Worm (Caenorhabditis elegans): ENCODE results near the gene ugt-23.

ugt-23 gene

ce11 chrX:9932226-9932773, 7.3 kb upstream of the ugt-23 start, which contains the start of gene tsp-21 (continued):
- TF ChIP-seq nhr-102 (tag; optimal IDR thresholded peaks at IDR 0.05), result peak; percentile 52
- TF ChIP-seq hmg-1.1 (GFP tag; IDR thresholded peaks at IDR 0.05), result peak; percentile 82
- TF ChIP-seq unc-39 (tag; optimal IDR thresholded peaks at IDR 0.05), result no peak
- peak; percentile 61 for TF ChIP-seq nhr-11 (tag; optimal IDR thresholded peaks at IDR 0.05)
- peak; percentile 66 for TF ChIP-seq set-16 (GFP tag; IDR thresholded peaks at IDR 0.05)
- no peak for TF ChIP-seq daf-12 (tag; optimal IDR thresholded peaks at IDR 0.05)
- TF ChIP-seq lir-3 (tag; optimal IDR thresholded peaks at IDR 0.05), result no peak
- TF ChIP-seq skn-1 (tag; optimal IDR thresholded peaks at IDR 0.05), result no peak
- no peak for TF ChIP-seq lin-15B (tag; optimal IDR thresholded peaks at IDR 0.05)
- 0 out of 2 replicates have a peak, but pooled peaks have one; percentile 38 for TF ChIP-seq nhr-41 (GFP tag; IDR thresholded peaks at IDR 0.05)
- TF ChIP-seq dve-1 (tag; optimal IDR thresholded peaks at IDR 0.05; ENCODE audit: insufficient read depth), result peak; percentile 95
- TF ChIP-seq zip-11 (GFP tag; IDR thresholded peaks at IDR 0.05), result no peak
- peak; percentile 50 for TF ChIP-seq dmd-6 (GFP tag; IDR thresholded peaks at IDR 0.05)
- TF ChIP-seq F37D6.2 (tag; optimal IDR thresholded peaks at IDR 0.05), result no peak
- no peak for TF ChIP-seq F26F4.8 (GFP tag; conservative IDR thresholded peaks at IDR 0.05)
- TF ChIP-seq daf-19 (GFP tag; conservative IDR thresholded peaks at IDR 0.05), result no peak
- TF ChIP-seq ceh-44 (GFP tag; IDR thresholded peaks at IDR 0.05), result no peak
- TF ChIP-seq pha-4 (GFP tag; IDR thresholded peaks at IDR 0.05), result no peak; the same call in 1 of the 2 replicates
- peak; percentile 53 for TF ChIP-seq pha-4 (tag; optimal IDR thresholded peaks at IDR 0.05)
- TF ChIP-seq fkh-10 (GFP tag; optimal IDR thresholded peaks at IDR 0.05), result no peak
- no peak for TF ChIP-seq spr-3 (GFP tag; optimal IDR thresholded peaks at IDR 0.05)
- peak; percentile 14 for TF ChIP-seq F10B5.3 (tag; optimal IDR thresholded peaks at IDR 0.05)
- TF ChIP-seq T26A8.4 (GFP tag; IDR thresholded peaks at IDR 0.05), result peak; percentile 61
- TF ChIP-seq jun-1 (tag; optimal IDR thresholded peaks at IDR 0.05), result peak; percentile 33
- no peak for TF ChIP-seq nhr-48 (tag; optimal IDR thresholded peaks at IDR 0.05)
- TF ChIP-seq spr-1 (tag; optimal IDR thresholded peaks at IDR 0.05), result no peak
- no peak for TF ChIP-seq madf-5 (GFP tag; IDR thresholded peaks at IDR 0.05)
- peak; percentile 34 for TF ChIP-seq duxl-1 (tag; optimal IDR thresholded peaks at IDR 0.05; ENCODE audit: poor library complexity)
- TF ChIP-seq ZK337.2 (GFP tag; IDR thresholded peaks at IDR 0.05), result no peak
- TF ChIP-seq Y5F2A.4 (GFP tag; optimal IDR thresholded peaks at IDR 0.05), result no peak
- TF ChIP-seq zag-1 (tag; optimal IDR thresholded peaks at IDR 0.05), result no peak
- no peak for TF ChIP-seq vab-7 (GFP tag; IDR thresholded peaks at IDR 0.05)
- peak; percentile 77 to 78 for TF ChIP-seq lsy-2 (tag; optimal IDR thresholded peaks at IDR 0.05)
- peak; percentile 36 for TF ChIP-seq pqm-1 (tag; optimal IDR thresholded peaks at IDR 0.05)
- TF ChIP-seq tra-1 (GFP tag; IDR thresholded peaks at IDR 0.05), result no peak
- peak; percentile 91 for TF ChIP-seq nhr-77 (tag; optimal IDR thresholded peaks at IDR 0.05)
- TF ChIP-seq mxl-2 (GFP tag; conservative IDR thresholded peaks at IDR 0.05), result no peak
- TF ChIP-seq zip-2 (tag; optimal IDR thresholded peaks at IDR 0.05), result no peak
- TF ChIP-seq ceh-20 (GFP tag; IDR thresholded peaks at IDR 0.05), result 0 out of 2 replicates have a peak, but pooled peaks have one; percentile 11
- no peak for TF ChIP-seq lin-39 (tag; optimal IDR thresholded peaks at IDR 0.05)
- TF ChIP-seq snpc-1.2 (GFP tag; IDR thresholded peaks at IDR 0.05), result no peak
- TF ChIP-seq nhr-10 (tag; optimal IDR thresholded peaks at IDR 0.05), result peak; percentile 54
- peak; percentile 58; the same call in 1 of the 2 replicates for TF ChIP-seq ctbp-1 (GFP tag; IDR thresholded peaks at IDR 0.05)
- TF ChIP-seq daf-16 (GFP tag; optimal IDR thresholded peaks at IDR 0.05), result no peak
- peak; percentile 87 for TF ChIP-seq daf-16 (tag; optimal IDR thresholded peaks at IDR 0.05)
- TF ChIP-seq gei-8 (GFP tag; optimal IDR thresholded peaks at IDR 0.05), result no peak
- peak in 1 of 2 experiments; percentile 68 for TF ChIP-seq hif-1 (tag; optimal IDR thresholded peaks at IDR 0.05)
- no peak for TF ChIP-seq ces-1 (GFP tag; optimal IDR thresholded peaks at IDR 0.05)
- TF ChIP-seq nhr-28 (tag; optimal IDR thresholded peaks at IDR 0.05), result peak; percentile 83
- TF ChIP-seq tag-97 (GFP tag; IDR thresholded peaks at IDR 0.05), result no peak
- peak; percentile 32 for TF ChIP-seq ztf-7 (tag; optimal IDR thresholded peaks at IDR 0.05)
- no peak for TF ChIP-seq ceh-62 (tag; optimal IDR thresholded peaks at IDR 0.05)
